Fruit fly (Drosophila melanogaster) whole organism, prepupa: ENCODE results near the gene Exn.

Experiments used
- Blimp-1 ChIP-seq: fragments of 200-800 bp; sonication (Bioruptor generic); optimal IDR thresholded peaks from 3 replicates; lab custom pipeline; 2017; ENCODE audit warnings: missing biosample characterization, missing genetic modification characterization, mild to moderate bottlenecking, moderate library complexity, missing genetic modification reagents
- CG10631 ChIP-seq: fragments of 200-800 bp; sonication (Bioruptor generic); optimal IDR thresholded peaks from 2 replicates; lab custom pipeline; 2016; ENCODE audit warnings: missing biosample characterization, missing genetic modification characterization
- CG10669 ChIP-seq: fragments of 200-800 bp; sonication (Bioruptor generic); optimal IDR thresholded peaks from 3 replicates; lab custom pipeline; 2018; ENCODE audit warnings: missing biosample characterization, mild to moderate bottlenecking, missing genetic modification characterization, moderate library complexity
- CG11294 ChIP-seq: fragments of 200-800 bp; sonication (Bioruptor generic); IDR thresholded peaks from 2 replicates; pipeline ENCODE4 v1.3.6; 2022; ENCODE audit warnings: missing biosample characterization, missing genetic modification characterization
- CG11902 ChIP-seq: fragments of 200-800 bp; sonication (Bioruptor generic); optimal IDR thresholded peaks from 3 replicates; lab custom pipeline; 2016; ENCODE audit warnings: missing biosample characterization, missing genetic modification characterization
- CG15336 ChIP-seq: fragments of 200-800 bp; sonication (Bioruptor generic); IDR thresholded peaks from 2 replicates; pipeline ENCODE4 v1.3.6; 2022; ENCODE audit warnings: missing biosample characterization, missing genetic modification characterization
- CG1621 ChIP-seq: fragments of 200-800 bp; sonication (Bioruptor generic); optimal IDR thresholded peaks from 3 replicates; lab custom pipeline; 2018; ENCODE audit warnings: missing biosample characterization, mild to moderate bottlenecking, missing genetic modification characterization
- CG3032 ChIP-seq: fragments of 200-800 bp; optimal IDR thresholded peaks from 2 replicates; lab custom pipeline; 2019; ENCODE audit warnings: missing biosample characterization, mild to moderate bottlenecking, missing genetic modification characterization, moderate library complexity
- CG32006 ChIP-seq: fragments of 200-800 bp; sonication (Bioruptor generic); optimal IDR thresholded peaks from 3 replicates; lab custom pipeline; 2017; ENCODE audit warnings: missing biosample characterization, mild to moderate bottlenecking, missing genetic modification characterization
- CG34406 ChIP-seq: fragments of 200-800 bp; sonication (Bioruptor generic); optimal IDR thresholded peaks from 3 replicates; lab custom pipeline; 2016; ENCODE audit warnings: missing biosample characterization, missing genetic modification characterization
- CG3919 ChIP-seq: fragments of 200-800 bp; sonication (Bioruptor generic); optimal IDR thresholded peaks from 3 replicates; lab custom pipeline; 2016; ENCODE audit warnings: missing biosample characterization, missing genetic modification characterization
- CG4318 ChIP-seq: fragments of 200-800 bp; sonication (Bioruptor generic); optimal IDR thresholded peaks from 3 replicates; lab custom pipeline; 2017; ENCODE audit warnings: missing biosample characterization, mild to moderate bottlenecking, missing genetic modification characterization
- CG6163 ChIP-seq: fragments of 200-800 bp; sonication (Bioruptor generic); IDR thresholded peaks from 3 replicates; pipeline ENCODE4 v1.3.6; 2022; ENCODE audit warnings: missing biosample characterization, missing genetic modification characterization
- CG6276 ChIP-seq: fragments of 200-800 bp; sonication (Bioruptor generic); optimal IDR thresholded peaks from 2 replicates; lab custom pipeline; 2017; ENCODE audit warnings: missing biosample characterization, mild to moderate bottlenecking, missing genetic modification characterization
- CG6792 ChIP-seq: fragments of 200-800 bp; sonication (Bioruptor generic); optimal IDR thresholded peaks from 3 replicates; lab custom pipeline; 2016; ENCODE audit warnings: missing biosample characterization, missing genetic modification characterization
- CG6854 ChIP-seq: fragments of 200-800 bp; sonication (Bioruptor generic); optimal IDR thresholded peaks from 2 replicates; lab custom pipeline; 2017; ENCODE audit warnings: missing biosample characterization, mild to moderate bottlenecking, missing genetic modification characterization
- CG8119 ChIP-seq: fragments of 200-800 bp; sonication (Bioruptor generic); IDR thresholded peaks from 3 replicates; pipeline ENCODE4 v1.3.6; 2022; ENCODE audit warnings: missing biosample characterization, missing genetic modification characterization
- CG8319 ChIP-seq: fragments of 200-800 bp; sonication (Bioruptor generic); optimal IDR thresholded peaks from 3 replicates; lab custom pipeline; 2016; ENCODE audit warnings: missing biosample characterization, missing genetic modification characterization
- CG8632 ChIP-seq: fragments of 200-800 bp; sonication (Bioruptor generic); optimal IDR thresholded peaks from 3 replicates; lab custom pipeline; 2016; ENCODE audit warnings: missing biosample characterization, missing genetic modification characterization
- Eip75B ChIP-seq: fragments of 200-800 bp; sonication (Bioruptor generic); optimal IDR thresholded peaks from 3 replicates; lab custom pipeline; 2016; ENCODE audit warnings: missing biosample characterization, missing genetic modification characterization
- Eip78C ChIP-seq: fragments of 200-800 bp; sonication (Bioruptor generic); peaks from one replicate; lab custom pipeline; 2016; ENCODE audit warnings: missing biosample characterization, missing genetic modification characterization
- Eip93F ChIP-seq: fragments of 200-800 bp; sonication (Bioruptor generic); optimal IDR thresholded peaks from 2 replicates; lab custom pipeline; 2016; ENCODE audit warnings: missing biosample characterization, mild to moderate bottlenecking, missing genetic modification characterization
- Ets21C ChIP-seq: fragments of 200-800 bp; sonication (Bioruptor generic); optimal IDR thresholded peaks from 3 replicates; lab custom pipeline; 2016; ENCODE audit warnings: missing biosample characterization, missing genetic modification characterization
- Ets96B ChIP-seq: fragments of 200-800 bp; optimal IDR thresholded peaks from 2 replicates; lab custom pipeline; 2019; ENCODE audit warnings: missing biosample characterization, mild to moderate bottlenecking, missing genetic modification characterization, moderate library complexity
- Gug ChIP-seq: fragments of 200-800 bp; sonication (Bioruptor generic); IDR thresholded peaks from 2 replicates; pipeline ENCODE4 v1.3.6; 2022; ENCODE audit warnings: missing biosample characterization, missing genetic modification characterization
- Hr39 ChIP-seq: fragments of 200-800 bp; sonication (Bioruptor generic); optimal IDR thresholded peaks from 2 replicates; lab custom pipeline; 2016; ENCODE audit warnings: missing biosample characterization, missing genetic modification characterization
- Hr4 ChIP-seq: fragments of 200-800 bp; sonication (Bioruptor generic); optimal IDR thresholded peaks from 3 replicates; lab custom pipeline; 2016; ENCODE audit warnings: missing biosample characterization, missing genetic modification characterization
- Met ChIP-seq: fragments of 200-800 bp; sonication (Bioruptor generic); optimal IDR thresholded peaks from 3 replicates; lab custom pipeline; 2016; ENCODE audit warnings: missing biosample characterization, missing genetic modification characterization
- OdsH ChIP-seq: fragments of 200-800 bp; sonication (Bioruptor generic); optimal IDR thresholded peaks from 3 replicates; lab custom pipeline; 2016; ENCODE audit warnings: missing biosample characterization, missing genetic modification characterization
- Sox14 ChIP-seq: fragments of 200-800 bp; sonication (Bioruptor generic); optimal IDR thresholded peaks from 3 replicates; lab custom pipeline; 2016; ENCODE audit warnings: missing biosample characterization, missing genetic modification characterization
- Sox15 ChIP-seq: fragments of 200-800 bp; sonication (Bioruptor generic); optimal IDR thresholded peaks from 3 replicates; lab custom pipeline; 2016; ENCODE audit warnings: missing biosample characterization, missing genetic modification characterization
- achi ChIP-seq: fragments of 200-800 bp; sonication (Bioruptor generic); optimal IDR thresholded peaks from 3 replicates; lab custom pipeline; 2016; ENCODE audit warnings: missing biosample characterization, missing genetic modification characterization
- acj6 ChIP-seq: fragments of 200-800 bp; sonication (Bioruptor generic); optimal IDR thresholded peaks from 3 replicates; lab custom pipeline; 2016; ENCODE audit warnings: missing biosample characterization, missing genetic modification characterization
- cyc ChIP-seq: fragments of 200-800 bp; sonication (Bioruptor generic); optimal IDR thresholded peaks from 3 replicates; lab custom pipeline; 2016; ENCODE audit warnings: missing biosample characterization, missing genetic modification characterization
- dsx ChIP-seq: fragments of 200-800 bp; optimal IDR thresholded peaks from 3 replicates; lab custom pipeline; 2019; ENCODE audit warnings: missing biosample characterization, mild to moderate bottlenecking, missing genetic modification characterization, moderate library complexity; ENCODE audit not compliant: poor library complexity, severe bottlenecking
- eg ChIP-seq: fragments of 200-800 bp; sonication (Bioruptor generic); IDR thresholded peaks from 3 replicates; pipeline ENCODE4 v1.3.6; 2022; ENCODE audit warnings: missing biosample characterization, missing genetic modification characterization
- esn ChIP-seq: fragments of 200-800 bp; sonication (Bioruptor generic); optimal IDR thresholded peaks from 2 replicates; lab custom pipeline; 2016; ENCODE audit warnings: missing biosample characterization, mild to moderate bottlenecking, missing genetic modification characterization, moderate library complexity
- fd59A ChIP-seq: fragments of 200-800 bp; sonication (Bioruptor generic); optimal IDR thresholded peaks from 2 replicates; lab custom pipeline; 2017; ENCODE audit warnings: missing biosample characterization, mild to moderate bottlenecking, missing genetic modification characterization, missing genetic modification reagents
- fkh ChIP-seq: fragments of 200-800 bp; sonication (Bioruptor generic); optimal IDR thresholded peaks from 3 replicates; lab custom pipeline; 2017; ENCODE audit warnings: missing biosample characterization, mild to moderate bottlenecking, missing genetic modification characterization, moderate library complexity
- net ChIP-seq: fragments of 200-800 bp; sonication (Bioruptor generic); optimal IDR thresholded peaks from 3 replicates; lab custom pipeline; 2016; ENCODE audit warnings: missing biosample characterization, missing genetic modification characterization
- pdm3 ChIP-seq: fragments of 200-800 bp; sonication (Bioruptor generic); optimal IDR thresholded peaks from 3 replicates; lab custom pipeline; 2016; ENCODE audit warnings: missing biosample characterization, missing genetic modification characterization
- salr ChIP-seq, 2 experiments: fragments of 200-800 bp; sonication (Bioruptor generic); optimal IDR thresholded peaks; 3 replicates each; lab custom pipeline; 2016 to 2018; ENCODE audit warnings: missing biosample characterization in 2 of 2, missing genetic modification characterization in 2 of 2, mild to moderate bottlenecking in 1 of 2
- spab ChIP-seq: fragments of 200-800 bp; sonication (Bioruptor generic); optimal IDR thresholded peaks from 2 replicates; lab custom pipeline; 2017; ENCODE audit warnings: missing biosample characterization, mild to moderate bottlenecking, missing genetic modification characterization, missing genetic modification reagents
- ss ChIP-seq, 2 experiments: fragments of 200-800 bp; sonication (Bioruptor generic); optimal IDR thresholded peaks; 2 replicates in 1 of 2; 3 replicates in 1 of 2; lab custom pipeline; 2017 to 2018; ENCODE audit warnings: mild to moderate bottlenecking in 2 of 2, missing biosample characterization in 2 of 2, missing genetic modification characterization in 2 of 2, moderate library complexity in 1 of 2
- svp ChIP-seq: fragments of 200-800 bp; sonication (Bioruptor generic); peaks from one replicate; lab custom pipeline; 2016; ENCODE audit warnings: missing biosample characterization, missing genetic modification characterization
- topi ChIP-seq: fragments of 200-800 bp; sonication (Bioruptor generic); optimal IDR thresholded peaks from 3 replicates; lab custom pipeline; 2016; ENCODE audit warnings: missing biosample characterization, missing genetic modification characterization
- vri ChIP-seq: fragments of 200-800 bp; sonication (Bioruptor generic); optimal IDR thresholded peaks from 3 replicates; lab custom pipeline; 2016; ENCODE audit warnings: missing biosample characterization, mild to moderate bottlenecking, missing genetic modification characterization

The Exn gene

DNA sequence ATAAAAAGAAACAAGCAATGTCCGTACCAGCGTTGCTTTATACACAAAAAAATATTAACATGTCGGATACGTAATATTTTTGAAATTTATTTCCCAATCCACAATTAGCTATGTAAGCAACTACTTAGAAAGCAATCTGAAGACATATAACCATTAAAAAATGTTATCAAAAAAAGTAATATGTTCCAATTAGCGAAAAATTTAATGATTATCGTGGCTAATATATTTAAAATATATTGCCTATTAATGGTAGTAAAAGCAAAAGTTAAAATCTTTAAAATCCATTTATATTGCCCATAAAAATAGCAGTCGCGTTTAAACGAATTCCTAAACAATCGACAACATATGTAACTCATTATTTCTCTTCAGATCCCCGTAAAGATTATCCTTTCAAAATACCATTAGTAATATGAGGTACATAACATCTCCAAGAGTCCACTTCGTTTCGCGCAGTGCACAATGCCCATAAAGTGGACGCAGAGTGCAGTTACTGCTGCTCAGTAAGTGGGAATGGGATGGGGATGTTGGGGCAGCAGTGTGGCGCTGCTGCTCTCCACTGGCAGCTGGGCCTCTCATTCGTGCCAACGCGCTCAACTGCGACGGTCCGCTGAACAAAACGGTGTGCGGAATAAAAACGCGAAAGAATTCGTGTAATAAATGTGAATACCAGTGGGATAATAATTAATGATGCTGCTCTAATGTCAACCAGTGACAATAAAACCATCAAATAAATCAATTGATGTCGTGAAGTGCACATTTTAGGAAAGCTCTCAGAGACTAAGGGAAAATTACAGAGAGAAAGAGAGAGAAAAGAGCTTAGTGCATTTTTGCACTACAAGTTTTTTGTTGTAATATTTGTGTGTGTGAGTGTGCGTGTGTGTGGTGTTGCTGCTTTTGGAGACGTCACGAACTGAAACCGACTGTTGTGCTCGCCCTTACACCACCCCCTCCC lies 16.5 kb downstream of the Exn start (continued):
- TF ChIP-seq dsx (peak; percentile 52), vri (no peak), CG8632 (GFP tag; lab: Kevin White, UChicago) (peak; percentile 66), achi (GFP tag; lab: Kevin White, UChicago) (peak; percentile 78), fkh (GFP tag; lab: Kevin White, UChicago) (no peak), svp (peak; percentile 93), Ets96B (tag; lab: Kevin White, UChicago) (peak; percentile 66), eg (peak; percentile 84), Eip93F (GFP tag; lab: Kevin White, UChicago) (peak; percentile 23), CG34406 (GFP tag; lab: Kevin White, UChicago) (peak; percentile 77), CG3032 (tag; lab: Kevin White, UChicago) (peak; percentile 70), salr (GFP tag; optimal IDR thresholded peaks at IDR 0.05; lab: Kevin White, UChicago) (peak; percentile 51 to 95), Sox14 (GFP tag; lab: Kevin White, UChicago) (peak; percentile 80), cyc (GFP tag; lab: Kevin White, UChicago) (peak; percentile 64), CG8319 (GFP tag; lab: Kevin White, UChicago) (peak; percentile 26), ss (GFP tag; optimal IDR thresholded peaks at IDR 0.05; lab: Kevin White, UChicago) (peak; percentile 63 to 71), Eip75B (peak; percentile 84), CG4318 (GFP tag; lab: Kevin White, UChicago) (peak; percentile 86), Hr39 (GFP tag; lab: Kevin White, UChicago) (peak; percentile 59), Blimp-1 (GFP tag; lab: Kevin White, UChicago) (peak; percentile 61), CG6792 (GFP tag; lab: Kevin White, UChicago) (peak; percentile 59), Ets21C (GFP tag; lab: Kevin White, UChicago) (peak; percentile 16), topi (GFP tag; lab: Kevin White, UChicago) (peak; percentile 84), pdm3 (GFP tag; lab: Kevin White, UChicago) (peak; percentile 77), Eip78C (peak; percentile 97), CG6163 (GFP tag; lab: Robert Waterston, UW) (peak; percentile 80), CG3919 (GFP tag; lab: Kevin White, UChicago) (peak; percentile 83), fd59A (GFP tag; lab: Kevin White, UChicago) (peak; percentile 75), Sox15 (GFP tag; lab: Kevin White, UChicago) (peak; percentile 70), CG15336 (GFP tag; lab: Robert Waterston, UW) (peak; percentile 60), acj6 (GFP tag; lab: Kevin White, UChicago) (peak; percentile 74), CG32006 (GFP tag; lab: Kevin White, UChicago) (peak; percentile 93), CG6854 (GFP tag; lab: Kevin White, UChicago) (peak; percentile 41), OdsH (GFP tag; lab: Kevin White, UChicago) (peak; percentile 82), CG8119 (peak; percentile 69; the same call in 2 of the 3 replicates), Met (GFP tag; lab: Kevin White, UChicago) (peak; percentile 81), CG11902 (GFP tag; lab: Kevin White, UChicago) (peak; percentile 57), CG11294 (GFP tag; lab: Robert Waterston, UW) (peak; percentile 75)

- TF ChIP-seq CG10669 (GFP tag; lab: Kevin White, UChicago) (peak; percentile 21), CG11294 (GFP tag; lab: Robert Waterston, UW) (no peak), Gug (GFP tag; lab: Robert Waterston, UW) (no peak), spab (GFP tag; lab: Kevin White, UChicago) (no peak), achi (GFP tag; lab: Kevin White, UChicago) (no peak), CG8119 (peak; percentile 53), esn (no peak), net (peak; percentile 5), CG1621 (tag; lab: Kevin White, UChicago) (no peak), CG3032 (tag; lab: Kevin White, UChicago) (peak; percentile 13), salr (GFP tag; optimal IDR thresholded peaks at IDR 0.05; lab: Kevin White, UChicago) (no peak), fkh (GFP tag; lab: Kevin White, UChicago) (no peak), CG32006 (GFP tag; lab: Kevin White, UChicago) (peak; percentile 60), CG6163 (GFP tag; lab: Robert Waterston, UW) (no peak), CG4318 (GFP tag; lab: Kevin White, UChicago) (no peak), CG6276 (GFP tag; lab: Kevin White, UChicago) (peak; percentile 41), acj6 (GFP tag; lab: Kevin White, UChicago) (peak; percentile 23), CG6854 (GFP tag; lab: Kevin White, UChicago) (no peak), CG11902 (GFP tag; lab: Kevin White, UChicago) (no peak), CG3919 (GFP tag; lab: Kevin White, UChicago) (peak; percentile 21), CG6792 (GFP tag; lab: Kevin White, UChicago) (no peak), Hr4 (GFP tag; lab: Kevin White, UChicago) (peak; percentile 58), CG10631 (no peak)
Measured at dm6 chr3L:16987347-16987746, 17.5 kb downstream of the Exn start.
